Worm (Caenorhabditis elegans): ENCODE measurements around the gene lect-2.

- TF ChIP-seq let-607 (tag; optimal IDR thresholded peaks at IDR 0.05) (no peak), nhr-90 (tag; optimal IDR thresholded peaks at IDR 0.05) (no peak), fkh-3 (tag; optimal IDR thresholded peaks at IDR 0.05) (no peak), nhr-120 (GFP tag; IDR thresholded peaks at IDR 0.05) (no peak), lin-35 (GFP tag; optimal IDR thresholded peaks at IDR 0.05) (no peak)
Measured at ce11 chrII:5774120-5774519, 16.4 kb upstream of the lect-2 start, which contains the start of the genes dmd-5 and F10C1.1.
